Fruit fly (Drosophila melanogaster) whole organism, wandering third instar larva: Measurements from ENCODE around the gene CG8369.

Experiments
- CG9705 ChIP-seq: fragments of 200-800 bp; sonication (Bioruptor generic); optimal IDR thresholded peaks from 2 replicates; lab custom pipeline; 2018; ENCODE audit warnings: missing biosample characterization, mild to moderate bottlenecking, missing genetic modification characterization
- CrebA ChIP-seq: fragments of 200-800 bp; sonication (Bioruptor generic); optimal IDR thresholded peaks from 2 replicates; lab custom pipeline; 2016; ENCODE audit warnings: missing biosample characterization, mild to moderate bottlenecking, missing genetic modification characterization, borderline replicate concordance
- Dfd ChIP-seq: fragments of >200 bp; optimal IDR thresholded peaks from 2 replicates; lab custom pipeline; 2017; ENCODE audit warnings: missing biosample characterization, missing genetic modification characterization
- Dif ChIP-seq: fragments of 200-275, 200-300 bp; sonication (Bioruptor generic); optimal IDR thresholded peaks from 2 replicates; lab custom pipeline; 2018; ENCODE audit warnings: missing biosample characterization, missing genetic modification characterization; ENCODE audit not compliant: partially characterized antibody
- GATAd ChIP-seq: sonication (Bioruptor generic); optimal IDR thresholded peaks from 2 replicates; lab custom pipeline; 2016; ENCODE audit warnings: missing biosample characterization, missing genetic modification characterization
- HLH106 ChIP-seq: fragments of 200-800 bp; optimal IDR thresholded peaks from 3 replicates; lab custom pipeline; 2019; ENCODE audit warnings: missing biosample characterization, mild to moderate bottlenecking, missing genetic modification characterization, moderate library complexity
- Hnf4 ChIP-seq: fragments of 200-800 bp; sonication (Bioruptor generic); optimal IDR thresholded peaks from 2 replicates; lab custom pipeline; 2016; ENCODE audit warnings: missing biosample characterization, mild to moderate bottlenecking, missing genetic modification characterization
- Hr78 ChIP-seq: fragments of >200 bp; optimal IDR thresholded peaks from 2 replicates; lab custom pipeline; 2017; ENCODE audit warnings: missing biosample characterization, missing genetic modification characterization
- Jra ChIP-seq: sonication (Bioruptor generic); optimal IDR thresholded peaks from 2 replicates; lab custom pipeline; 2016; ENCODE audit warnings: missing biosample characterization, missing genetic modification characterization
- Mio ChIP-seq: sonication (Bioruptor generic); optimal IDR thresholded peaks from 2 replicates; lab custom pipeline; 2016; ENCODE audit warnings: missing biosample characterization, missing genetic modification characterization
- Myc ChIP-seq: fragments of >200 bp; optimal IDR thresholded peaks from 2 replicates; lab custom pipeline; 2017
- N ChIP-seq: fragments of >200 bp; optimal IDR thresholded peaks from 2 replicates; lab custom pipeline; 2018; ENCODE audit warnings: missing biosample characterization, missing external identifiers, missing genetic modification characterization
- OdsH ChIP-seq: fragments of 200-800 bp; sonication (Bioruptor generic); optimal IDR thresholded peaks from 2 replicates; lab custom pipeline; 2016; ENCODE audit warnings: missing biosample characterization, mild to moderate bottlenecking, missing genetic modification characterization
- Rel ChIP-seq, 2 experiments: fragments of 200-800 bp; sonication (Bioruptor generic) in 1 of 2; optimal IDR thresholded peaks; 2 replicates in 1 of 2; 3 replicates in 1 of 2; lab custom pipeline; 2016 to 2019; ENCODE audit warnings: mild to moderate bottlenecking in 2 of 2, missing biosample characterization in 2 of 2, missing genetic modification characterization in 2 of 2, moderate library complexity in 1 of 2
- Sp1 ChIP-seq: fragments of 200-800 bp; sonication (Bioruptor generic); optimal IDR thresholded peaks from 3 replicates; lab custom pipeline; 2019; ENCODE audit warnings: missing biosample characterization, mild to moderate bottlenecking, missing genetic modification characterization, moderate library complexity
- br ChIP-seq: fragments of 200-800 bp; sonication (Bioruptor generic); optimal IDR thresholded peaks from 2 replicates; lab custom pipeline; 2016; ENCODE audit warnings: missing biosample characterization, missing genetic modification characterization
- brk ChIP-seq: fragments of 200-800 bp; sonication (Bioruptor generic); optimal IDR thresholded peaks from 2 replicates; lab custom pipeline; 2016; ENCODE audit warnings: missing biosample characterization, mild to moderate bottlenecking, missing genetic modification characterization
- dl ChIP-seq, 2 experiments: fragments of 175-275, 200-275 bp in 1 of 2; fragments of 200-275 bp in 1 of 2; sonication (Bioruptor generic); optimal IDR thresholded peaks; lab custom pipeline; 2018; ENCODE audit warnings: mild to moderate bottlenecking in 2 of 2, missing biosample characterization in 2 of 2, missing genetic modification characterization in 2 of 2, moderate library complexity in 2 of 2; ENCODE audit not compliant: partially characterized antibody in 2 of 2, insufficient read depth in 1 of 2
- dmrt93B ChIP-seq: fragments of 200-800 bp; sonication (Bioruptor generic); optimal IDR thresholded peaks from 2 replicates; lab custom pipeline; 2018; ENCODE audit warnings: missing biosample characterization, mild to moderate bottlenecking, missing genetic modification characterization
- dsf ChIP-seq: sonication (Bioruptor generic); optimal IDR thresholded peaks from 2 replicates; lab custom pipeline; 2016; ENCODE audit warnings: missing biosample characterization, missing genetic modification characterization, borderline replicate concordance
- ey ChIP-seq: fragments of 200-800 bp; sonication (Bioruptor generic); optimal IDR thresholded peaks from 2 replicates; lab custom pipeline; 2016; ENCODE audit warnings: missing biosample characterization, missing genetic modification characterization
- foxo ChIP-seq, 2 experiments: fragments of 200-800 bp; sonication (Bioruptor generic); optimal IDR thresholded peaks; 2 replicates in 1 of 2; 3 replicates in 1 of 2; lab custom pipeline; 2016 to 2017; ENCODE audit warnings: missing biosample characterization in 2 of 2, missing genetic modification characterization in 2 of 2
- fru ChIP-seq: fragments of 200-800 bp; sonication (Bioruptor generic); optimal IDR thresholded peaks from 3 replicates; lab custom pipeline; 2016; ENCODE audit warnings: missing biosample characterization, mild to moderate bottlenecking, missing genetic modification characterization
- h ChIP-seq: fragments of 200-800 bp; sonication (Bioruptor generic); optimal IDR thresholded peaks from 3 replicates; lab custom pipeline; 2016; ENCODE audit warnings: missing biosample characterization, mild to moderate bottlenecking, missing genetic modification characterization
- jim ChIP-seq: fragments of 175-275, 200-325 bp; sonication (Bioruptor generic); optimal IDR thresholded peaks from 2 replicates; lab custom pipeline; 2016; ENCODE audit warnings: missing biosample characterization, mild to moderate bottlenecking, missing genetic modification characterization
- lola ChIP-seq: fragments of >200 bp; optimal IDR thresholded peaks from 2 replicates; lab custom pipeline; 2017; ENCODE audit warnings: missing biosample characterization, missing genetic modification characterization
- pan ChIP-seq: fragments of >200 bp; optimal IDR thresholded peaks from 2 replicates; lab custom pipeline; 2017
- psq ChIP-seq: fragments of 200-800 bp; sonication (Bioruptor generic); optimal IDR thresholded peaks from 3 replicates; lab custom pipeline; 2017; ENCODE audit warnings: missing biosample characterization, mild to moderate bottlenecking, missing genetic modification characterization, moderate library complexity
- rgr ChIP-seq: fragments of 200-800 bp; sonication (Bioruptor generic); optimal IDR thresholded peaks from 3 replicates; lab custom pipeline; 2016; ENCODE audit warnings: missing biosample characterization, mild to moderate bottlenecking, missing genetic modification characterization
- sage ChIP-seq: fragments of 200-800 bp; sonication (Bioruptor generic); optimal IDR thresholded peaks from 2 replicates; lab custom pipeline; 2016; ENCODE audit warnings: missing biosample characterization, mild to moderate bottlenecking, missing genetic modification characterization
- sv ChIP-seq: fragments of 200-800 bp; sonication (Bioruptor generic); optimal IDR thresholded peaks from 3 replicates; lab custom pipeline; 2016; ENCODE audit warnings: missing biosample characterization, missing genetic modification characterization
- tai ChIP-seq: sonication (Bioruptor generic); optimal IDR thresholded peaks from 2 replicates; lab custom pipeline; 2016; ENCODE audit warnings: missing biosample characterization, missing genetic modification characterization
- usp ChIP-seq: fragments of >200 bp; optimal IDR thresholded peaks from 2 replicates; lab custom pipeline; 2017; ENCODE audit warnings: missing biosample characterization, missing genetic modification characterization
- woc ChIP-seq: sonication (Bioruptor generic); optimal IDR thresholded peaks from 2 replicates; lab custom pipeline; 2016; ENCODE audit warnings: missing biosample characterization, mild to moderate bottlenecking, missing genetic modification characterization

Gene CG8369

DNA sequence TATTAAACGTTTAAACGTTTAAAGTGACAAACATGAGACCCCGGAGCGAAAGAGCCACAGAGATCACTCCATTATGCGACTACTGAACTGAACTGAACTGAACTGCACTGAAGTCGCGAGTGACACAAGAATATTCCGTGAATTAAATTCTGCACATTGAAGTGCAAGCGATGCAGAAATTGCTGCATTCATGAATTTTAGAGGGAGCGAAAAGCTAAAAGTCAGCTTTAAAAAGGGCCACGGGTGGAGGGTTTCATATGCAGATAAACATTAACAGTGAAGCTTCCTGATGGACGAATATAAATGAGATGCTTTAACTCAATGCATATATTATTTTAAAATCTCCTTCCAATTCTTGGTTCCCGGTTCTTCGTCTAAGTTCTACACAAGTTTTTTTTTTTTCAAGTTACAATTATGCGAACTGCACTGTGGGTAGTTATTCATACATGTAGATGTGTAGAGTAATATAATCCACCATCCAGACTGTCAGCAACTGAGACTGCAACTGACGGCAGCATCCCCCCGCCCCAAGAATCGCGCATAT lies 25.4 kb downstream of the CG8369 start:
- TF ChIP-seq ey (GFP tag; lab: Kevin White, UChicago) (peak; percentile 54), fru (GFP tag; lab: Kevin White, UChicago) (peak; percentile 39), Hnf4 (peak; percentile 15), jim (GFP tag; lab: Kevin White, UChicago) (no peak), br (GFP tag; lab: Kevin White, UChicago) (peak; percentile 9), OdsH (GFP tag; lab: Kevin White, UChicago) (peak; percentile 44), foxo (GFP tag; optimal IDR thresholded peaks at IDR 0.05; lab: Kevin White, UChicago) (peak in 1 of 2 experiments; percentile 60), Hr78 (no peak), h (GFP tag; lab: Kevin White, UChicago) (peak; percentile 37), tai (peak; percentile 51), woc (GFP tag; lab: Kevin White, UChicago) (peak; percentile 11), rgr (peak; percentile 37), Myc (lab: Kevin White, UChicago) (no peak)
- TF ChIP-seq, all 38 proteins: peak for 10

DNA sequence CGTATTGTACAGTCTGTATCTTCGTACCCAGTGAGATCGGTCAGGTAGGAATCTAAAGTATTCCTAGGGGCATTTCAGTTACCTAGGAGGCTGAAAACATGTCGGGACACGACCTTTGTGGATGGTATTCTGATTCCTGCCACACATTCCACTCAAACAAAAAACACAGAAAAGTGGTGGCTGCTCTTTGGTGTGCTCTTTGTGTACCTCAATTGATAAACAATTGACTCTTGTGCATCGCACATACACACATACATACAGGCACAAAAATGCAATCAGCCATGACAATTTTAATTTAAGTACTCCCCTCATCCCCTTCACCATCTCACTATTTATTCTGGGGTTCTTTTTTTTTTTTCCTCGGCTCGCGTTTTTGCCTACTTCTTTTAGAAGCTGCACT lies 26.4 kb downstream of the CG8369 start:
- TF ChIP-seq OdsH (GFP tag; lab: Kevin White, UChicago) = no peak
- no peak for TF ChIP-seq Jra (GFP tag; lab: Kevin White, UChicago)
- no peak for TF ChIP-seq tai
- TF ChIP-seq br (GFP tag; lab: Kevin White, UChicago) = no peak
- TF ChIP-seq HLH106 (tag; lab: Kevin White, UChicago) = no peak
- TF ChIP-seq lola (GFP tag; lab: Kevin White, UChicago) = no peak
- TF ChIP-seq Rel (GFP tag; optimal IDR thresholded peaks at IDR 0.05; lab: Kevin White, UChicago) = no peak
- TF ChIP-seq Rel (tag; optimal IDR thresholded peaks at IDR 0.05; lab: Kevin White, UChicago) = no peak
- no peak for TF ChIP-seq Dfd (GFP tag; lab: Kevin White, UChicago)
- TF ChIP-seq Dif (GFP tag; lab: Kevin White, UChicago) = no peak
- TF ChIP-seq dmrt93B (GFP tag; lab: Kevin White, UChicago) = no peak
- TF ChIP-seq psq (GFP tag; lab: Kevin White, UChicago) = no peak
- no peak for TF ChIP-seq Sp1 (GFP tag; lab: Kevin White, UChicago)
- TF ChIP-seq, all 38 proteins: peak for 0

DNA sequence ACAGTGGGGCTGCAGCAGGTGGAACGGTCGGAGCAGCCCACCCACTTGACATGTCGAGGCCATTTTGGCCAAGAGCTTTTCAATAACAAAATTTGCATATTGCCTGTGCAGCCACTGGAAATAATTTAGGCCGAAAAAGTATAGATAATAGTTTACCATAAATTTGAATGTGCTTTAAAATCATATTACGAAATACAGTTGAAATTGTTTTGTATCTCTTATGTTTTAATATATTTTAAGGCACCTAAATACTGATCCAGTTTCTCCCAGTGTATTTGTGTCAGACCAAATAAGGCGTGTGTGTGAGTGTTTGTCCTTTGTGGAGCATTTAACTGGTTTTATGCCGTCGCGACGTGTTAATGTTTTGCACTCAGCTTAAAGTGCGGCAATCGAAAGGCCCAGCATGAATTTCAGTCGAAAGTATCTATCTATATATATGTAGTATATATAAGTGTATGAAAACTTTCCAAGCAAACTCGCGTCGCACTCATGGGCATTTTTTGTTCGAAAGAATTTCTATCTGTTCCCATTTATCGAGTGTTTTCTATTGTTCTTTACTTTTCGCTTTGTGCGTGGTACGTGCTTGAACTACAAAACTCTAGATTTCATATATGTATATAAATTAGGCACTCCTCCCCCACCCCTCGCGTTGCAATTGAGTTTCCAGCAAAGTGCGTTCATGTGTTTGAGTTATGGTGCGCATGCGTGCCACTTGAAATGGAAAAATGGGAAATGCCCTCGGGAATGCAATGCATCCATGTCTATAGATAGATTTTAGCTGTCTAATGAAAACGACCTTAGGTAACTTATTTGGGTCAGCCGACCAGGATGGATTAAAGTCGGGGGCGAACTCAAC lies 27.8 kb downstream of the CG8369 start:
- peak; percentile 49 for TF ChIP-seq fru (GFP tag; lab: Kevin White, UChicago)
- no peak for TF ChIP-seq Myc (lab: Kevin White, UChicago)
- TF ChIP-seq pan (lab: Kevin White, UChicago) = no peak
- TF ChIP-seq HLH106 (tag; lab: Kevin White, UChicago) = peak; percentile 52
- no peak for TF ChIP-seq woc (GFP tag; lab: Kevin White, UChicago)
- TF ChIP-seq Dfd (GFP tag; lab: Kevin White, UChicago) = no peak
- TF ChIP-seq Mio (GFP tag; lab: Kevin White, UChicago) = no peak
- no peak for TF ChIP-seq jim (GFP tag; lab: Kevin White, UChicago)
- TF ChIP-seq OdsH (GFP tag; lab: Kevin White, UChicago) = peak; percentile 51
- TF ChIP-seq dsf (GFP tag; lab: Kevin White, UChicago) = no peak
- TF ChIP-seq Sp1 (GFP tag; lab: Kevin White, UChicago) = peak; percentile 5
- no peak for TF ChIP-seq sv (GFP tag; lab: Kevin White, UChicago)
- no peak for TF ChIP-seq Jra (GFP tag; lab: Kevin White, UChicago)
- no peak for TF ChIP-seq tai
- peak; percentile 32 for TF ChIP-seq psq (GFP tag; lab: Kevin White, UChicago)
- peak; percentile 56 for TF ChIP-seq rgr
- no peak for TF ChIP-seq brk
- TF ChIP-seq CrebA (GFP tag; lab: Kevin White, UChicago) = no peak
- no peak for TF ChIP-seq Dif (GFP tag; lab: Kevin White, UChicago)
- no peak for TF ChIP-seq N (GFP tag; lab: Kevin White, UChicago)
- TF ChIP-seq GATAd = no peak
- TF ChIP-seq ey (GFP tag; lab: Kevin White, UChicago) = peak; percentile 48
- no peak for TF ChIP-seq sage (GFP tag; lab: Kevin White, UChicago)
- TF ChIP-seq dl (GFP tag; optimal IDR thresholded peaks at IDR 0.05; lab: Kevin White, UChicago; ENCODE audit: insufficient read depth in 1 of 2, partially characterized antibody in 2 of 2) = no peak
- peak; percentile 27 for TF ChIP-seq Hnf4
- peak in 1 of 2 experiments; percentile 55 for TF ChIP-seq foxo (GFP tag; optimal IDR thresholded peaks at IDR 0.05; lab: Kevin White, UChicago)
- peak; percentile 62 for TF ChIP-seq h (GFP tag; lab: Kevin White, UChicago)
- TF ChIP-seq Hr78 = no peak
- TF ChIP-seq br (GFP tag; lab: Kevin White, UChicago) = peak; percentile 37
- TF ChIP-seq usp (GFP tag; lab: Kevin White, UChicago) = no peak
- TF ChIP-seq CG9705 (GFP tag; lab: Kevin White, UChicago) = no peak
- no peak for TF ChIP-seq Rel (GFP tag; optimal IDR thresholded peaks at IDR 0.05; lab: Kevin White, UChicago)
- TF ChIP-seq Rel (tag; optimal IDR thresholded peaks at IDR 0.05; lab: Kevin White, UChicago) = no peak
